Worm (Caenorhabditis elegans) whole organism, L1 larva: ENCODE data around the gene F55C12.4.

Experiments used
- C34B4.2 ChIP-seq: sonication (generic microtip); optimal IDR thresholded peaks from 2 replicates; lab custom pipeline; 2017; ENCODE audit warnings: mild to moderate bottlenecking, missing genetic modification characterization, missing compliant biosample characterization
- aly-2 ChIP-seq: fragments of 150-350 bp; optimal IDR thresholded peaks from 2 replicates; lab custom pipeline; 2014; ENCODE audit warnings: missing biosample characterization, missing genetic modification characterization
- blmp-1 ChIP-seq: fragments of 150-350 bp; optimal IDR thresholded peaks from 2 replicates; lab custom pipeline; 2014; ENCODE audit warnings: missing biosample characterization, missing genetic modification characterization
- efl-3 ChIP-seq: fragments of 200-800 bp; sonication (Bioruptor generic); optimal IDR thresholded peaks from 2 replicates; lab custom pipeline; 2018; ENCODE audit warnings: mild to moderate bottlenecking, missing genetic modification characterization, missing compliant biosample characterization
- egl-27 ChIP-seq, 2 experiments: fragments of 150-350 bp in 1 of 2; sonication (generic microtip); optimal IDR thresholded peaks; 3 replicates each; lab custom pipeline; 2017 to 2018; ENCODE audit warnings: missing biosample characterization in 2 of 2, missing genetic modification characterization in 2 of 2, missing genetic modification reagents in 2 of 2
- hlh-4 ChIP-seq: sonication (generic microtip); optimal IDR thresholded peaks from 2 replicates; lab custom pipeline; 2016; ENCODE audit warnings: mild to moderate bottlenecking, missing genetic modification characterization, missing compliant biosample characterization
- nhr-12 ChIP-seq: sonication (generic microtip); optimal IDR thresholded peaks from 2 replicates; lab custom pipeline; 2017; ENCODE audit warnings: missing biosample characterization, missing genetic modification characterization
- skn-1 ChIP-seq: fragments of 150-350 bp; optimal IDR thresholded peaks from 2 replicates; lab custom pipeline; 2014; ENCODE audit warnings: missing biosample characterization, missing genetic modification characterization
- snpc-4 ChIP-seq: fragments of 150-350 bp; optimal IDR thresholded peaks from 2 replicates; lab custom pipeline; 2014; ENCODE audit warnings: missing biosample characterization, missing genetic modification characterization
- unc-86 ChIP-seq: sonication (generic microtip); optimal IDR thresholded peaks from 2 replicates; lab custom pipeline; 2016; ENCODE audit warnings: missing genetic modification characterization, missing compliant biosample characterization
- vab-15 ChIP-seq: sonication (generic microtip); optimal IDR thresholded peaks from 2 replicates; lab custom pipeline; 2017; ENCODE audit warnings: missing genotype, mild to moderate bottlenecking, missing genetic modification characterization, missing compliant biosample characterization

ce11 chrII:5819655-5820054 lies 38.6 kb downstream of the F55C12.4 start:
- TF ChIP-seq vab-15 (tag; lab: Kevin White, UChicago) (no peak), egl-27 (tag; optimal IDR thresholded peaks at IDR 0.05; lab: Kevin White, UChicago) (no peak), nhr-12 (no peak), aly-2 (tag; lab: Kevin White, UChicago) (no peak), hlh-4 (no peak), blmp-1 (no peak), snpc-4 (tag; lab: Kevin White, UChicago) (no peak), skn-1 (tag; lab: Kevin White, UChicago) (no peak), unc-86 (tag; lab: Kevin White, UChicago) (no peak), C34B4.2 (no peak), efl-3 (GFP tag; lab: Kevin White, UChicago) (no peak)
